Fruit fly (Drosophila melanogaster) whole organism, embryonic: ENCODE measurements around the gene brv3.

Experiments used
- Adf1 ChIP-seq: fragments of 200-800 bp; sonication (Bioruptor generic); IDR thresholded peaks from 2 replicates; pipeline ENCODE4 v1.3.6; 2022; ENCODE audit warnings: missing biosample characterization, missing genetic modification characterization
- Atf-2 ChIP-seq: fragments of 200-800 bp; sonication (Bioruptor generic); optimal IDR thresholded peaks from 2 replicates; lab custom pipeline; 2016; ENCODE audit warnings: missing biosample characterization, missing genetic modification characterization
- CG1024 ChIP-seq: fragments of 200-800 bp; sonication (Bioruptor generic); IDR thresholded peaks from 2 replicates; pipeline ENCODE4 v1.3.6; 2022; ENCODE audit warnings: missing biosample characterization, missing genetic modification characterization
- CG10431 ChIP-seq: fragments of 200-800 bp; sonication (Bioruptor generic); optimal IDR thresholded peaks from 3 replicates; lab custom pipeline; 2018; ENCODE audit warnings: missing biosample characterization, mild to moderate bottlenecking, missing genetic modification characterization
- CG12071 ChIP-seq: fragments of 200-800 bp; sonication (Bioruptor generic); optimal IDR thresholded peaks from 3 replicates; lab custom pipeline; 2018; ENCODE audit warnings: missing biosample characterization, mild to moderate bottlenecking, missing genetic modification characterization
- CG14050 ChIP-seq: fragments of 200-800 bp; sonication (Bioruptor generic); IDR thresholded peaks from 3 replicates; pipeline ENCODE4 v1.3.6; 2022; ENCODE audit warnings: missing biosample characterization, missing genetic modification characterization
- CG16813 ChIP-seq: fragments of 200-800 bp; sonication (Bioruptor generic); IDR thresholded peaks from 3 replicates; pipeline ENCODE4 v1.3.6; 2022; ENCODE audit warnings: missing biosample characterization, missing genetic modification characterization; ENCODE audit not compliant: partially characterized antibody
- CG32532 ChIP-seq: fragments of 200-800 bp; sonication (Bioruptor generic); IDR thresholded peaks from 2 replicates; pipeline ENCODE4 v1.3.6; 2022; ENCODE audit warnings: missing biosample characterization, missing genetic modification characterization
- CG33557 ChIP-seq: fragments of 200-800 bp; sonication (Bioruptor generic); optimal IDR thresholded peaks from 2 replicates; lab custom pipeline; 2019; ENCODE audit warnings: missing biosample characterization, mild to moderate bottlenecking, missing genetic modification characterization, moderate library complexity
- CG34422 ChIP-seq: fragments of 200-800 bp; sonication (Bioruptor generic); IDR thresholded peaks from 3 replicates; pipeline ENCODE4 v1.3.6; 2022; ENCODE audit warnings: missing biosample characterization, missing genetic modification characterization
- CG3847 ChIP-seq: fragments of 200-800 bp; sonication (Bioruptor generic); IDR thresholded peaks from 2 replicates; pipeline ENCODE4 v1.3.6; 2022; ENCODE audit warnings: missing biosample characterization, missing genetic modification characterization
- CG6765 ChIP-seq: fragments of 200-800 bp; sonication (Bioruptor generic); optimal IDR thresholded peaks from 3 replicates; lab custom pipeline; 2017; ENCODE audit warnings: missing biosample characterization, mild to moderate bottlenecking, missing genetic modification characterization
- CG7987 ChIP-seq: fragments of 200-800 bp; sonication (Bioruptor generic); optimal IDR thresholded peaks from 2 replicates; lab custom pipeline; 2018; ENCODE audit warnings: missing biosample characterization, mild to moderate bottlenecking, missing genetic modification characterization, moderate library complexity
- CG8089 ChIP-seq: fragments of 200-800 bp; sonication (Bioruptor generic); optimal IDR thresholded peaks from 3 replicates; lab custom pipeline; 2016; ENCODE audit warnings: missing biosample characterization, missing genetic modification characterization
- CG8924 ChIP-seq: fragments of 200-800 bp; optimal IDR thresholded peaks from 3 replicates; lab custom pipeline; 2019; ENCODE audit warnings: missing biosample characterization, mild to moderate bottlenecking, missing genetic modification characterization, moderate library complexity
- CG9437 ChIP-seq: fragments of 200-800 bp; sonication (Bioruptor generic); optimal IDR thresholded peaks from 2 replicates; lab custom pipeline; 2018; ENCODE audit warnings: missing biosample characterization, mild to moderate bottlenecking, missing genetic modification characterization
- CrebB ChIP-seq: fragments of 200-800 bp; sonication (Bioruptor generic); optimal IDR thresholded peaks from 3 replicates; lab custom pipeline; 2018; ENCODE audit warnings: missing biosample characterization, mild to moderate bottlenecking, missing genetic modification characterization
- D ChIP-seq, 2 experiments: fragments of 200-800 bp in 1 of 2; fragments of >200 bp in 1 of 2; sonication (Bioruptor generic) in 1 of 2; optimal IDR thresholded peaks; 2 replicates in 1 of 2; 3 replicates in 1 of 2; lab custom pipeline; 2017; ENCODE audit warnings: mild to moderate bottlenecking in 1 of 2, missing biosample characterization in 1 of 2, missing genetic modification characterization in 1 of 2, missing genetic modification reagents in 1 of 2
- D19A ChIP-seq: fragments of 200-800 bp; optimal IDR thresholded peaks from 3 replicates; lab custom pipeline; 2019; ENCODE audit warnings: missing biosample characterization, mild to moderate bottlenecking, missing genetic modification characterization, moderate library complexity
- Deaf1 ChIP-seq: fragments of 200-800 bp; optimal IDR thresholded peaks from 3 replicates; lab custom pipeline; 2019; ENCODE audit warnings: missing biosample characterization, mild to moderate bottlenecking, missing genetic modification characterization, moderate library complexity
- E2f2 ChIP-seq: fragments of 200-800 bp; sonication (Bioruptor generic); IDR thresholded peaks from 2 replicates; pipeline ENCODE4 v1.3.6; 2022; ENCODE audit warnings: missing biosample characterization, missing genetic modification characterization
- Ets97D ChIP-seq: fragments of 200-800 bp; sonication (Bioruptor generic); optimal IDR thresholded peaks from 3 replicates; lab custom pipeline; 2016; ENCODE audit warnings: missing biosample characterization, missing genetic modification characterization
- Hsf ChIP-seq: fragments of 200-800 bp; sonication (Bioruptor generic); optimal IDR thresholded peaks from 3 replicates; lab custom pipeline; 2016; ENCODE audit warnings: missing biosample characterization, missing genetic modification characterization
- Max ChIP-seq: fragments of 200-800 bp; sonication (Bioruptor generic); optimal IDR thresholded peaks from 2 replicates; lab custom pipeline; 2016; ENCODE audit warnings: missing biosample characterization, mild to moderate bottlenecking, missing genetic modification characterization
- Myb ChIP-seq: fragments of 200-800 bp; sonication (Bioruptor generic); optimal IDR thresholded peaks from 2 replicates; lab custom pipeline; 2016; ENCODE audit warnings: missing biosample characterization, missing genetic modification characterization
- Tbp ChIP-seq: fragments of >200 bp; optimal IDR thresholded peaks from 2 replicates; lab custom pipeline; 2018; ENCODE audit warnings: missing biosample characterization, missing genetic modification characterization
- Xbp1 ChIP-seq: fragments of 200-800 bp; sonication (Bioruptor generic); optimal IDR thresholded peaks from 3 replicates; lab custom pipeline; 2016; ENCODE audit warnings: missing biosample characterization, mild to moderate bottlenecking, missing genetic modification characterization
- ab ChIP-seq: fragments of 200-800 bp; sonication (Bioruptor generic); optimal IDR thresholded peaks from 2 replicates; lab custom pipeline; 2016; ENCODE audit warnings: missing biosample characterization, missing genetic modification characterization
- btn ChIP-seq: fragments of 200-800 bp; sonication (Bioruptor generic); optimal IDR thresholded peaks from 2 replicates; lab custom pipeline; 2016; ENCODE audit warnings: missing biosample characterization, missing genetic modification characterization
- cato ChIP-seq: fragments of 200-800 bp; sonication (Bioruptor generic); optimal IDR thresholded peaks from 2 replicates; lab custom pipeline; 2016; ENCODE audit warnings: missing biosample characterization, missing genetic modification characterization, borderline replicate concordance
- chn ChIP-seq: fragments of 200-800 bp; sonication (Bioruptor generic); optimal IDR thresholded peaks from 2 replicates; lab custom pipeline; 2016; ENCODE audit warnings: missing biosample characterization, missing genetic modification characterization
- dpn ChIP-seq, 2 experiments: fragments of 200-800 bp; sonication (Bioruptor generic); optimal IDR thresholded peaks; 3 replicates each; lab custom pipeline; 2016; ENCODE audit warnings: missing biosample characterization in 2 of 2, missing genetic modification characterization in 2 of 2
- ems ChIP-seq: fragments of 200-800 bp; sonication (Bioruptor generic); optimal IDR thresholded peaks from 3 replicates; lab custom pipeline; 2016; ENCODE audit warnings: missing biosample characterization, missing genetic modification characterization
- fu2 ChIP-seq: fragments of 200-800 bp; sonication (Bioruptor generic); optimal IDR thresholded peaks from 2 replicates; lab custom pipeline; 2016; ENCODE audit warnings: missing biosample characterization, missing genetic modification characterization
- gce ChIP-seq: fragments of 200-800 bp; sonication (Bioruptor generic); IDR thresholded peaks from 3 replicates; pipeline ENCODE4 v1.3.6; 2022; ENCODE audit warnings: missing biosample characterization, missing genetic modification characterization
- grau ChIP-seq: fragments of 200-800 bp; optimal IDR thresholded peaks from 3 replicates; lab custom pipeline; 2019; ENCODE audit warnings: missing biosample characterization, mild to moderate bottlenecking, missing genetic modification characterization, moderate library complexity
- insv ChIP-seq, 2 experiments: fragments of 200-800 bp; sonication (Bioruptor generic); optimal IDR thresholded peaks; 3 replicates each; lab custom pipeline; 2016 to 2018; ENCODE audit warnings: missing biosample characterization in 2 of 2, missing genetic modification characterization in 2 of 2
- kni ChIP-seq: fragments of 200-800 bp; sonication (Bioruptor generic); optimal IDR thresholded peaks from 3 replicates; lab custom pipeline; 2017; ENCODE audit warnings: mild to moderate bottlenecking, missing biosample characterization, missing genetic modification reagents, missing genetic modification characterization
- lbe ChIP-seq: fragments of 200-800 bp; sonication (Bioruptor generic); optimal IDR thresholded peaks from 2 replicates; lab custom pipeline; 2016; ENCODE audit warnings: missing biosample characterization, mild to moderate bottlenecking, missing genetic modification characterization
- nmo ChIP-seq: fragments of 200-800 bp; sonication (Bioruptor generic); optimal IDR thresholded peaks from 2 replicates; lab custom pipeline; 2018; ENCODE audit warnings: missing biosample characterization, mild to moderate bottlenecking, missing genetic modification characterization, moderate library complexity
- nom ChIP-seq: fragments of 200-800 bp; sonication (Bioruptor generic); optimal IDR thresholded peaks from 2 replicates; lab custom pipeline; 2017; ENCODE audit warnings: missing biosample characterization, missing genetic modification characterization, mild to moderate bottlenecking, moderate library complexity, missing genetic modification reagents
- peb ChIP-seq: fragments of 200-800 bp; sonication (Bioruptor generic); IDR thresholded peaks from 2 replicates; pipeline ENCODE4 v1.3.6; 2022; ENCODE audit warnings: missing biosample characterization, missing genetic modification characterization
- pros ChIP-seq: fragments of 200-800 bp; sonication (Bioruptor generic); optimal IDR thresholded peaks from 3 replicates; lab custom pipeline; 2019; ENCODE audit warnings: missing biosample characterization, mild to moderate bottlenecking, missing genetic modification characterization, moderate library complexity
- run ChIP-seq: fragments of 200-800 bp; sonication (Bioruptor generic); optimal IDR thresholded peaks from 3 replicates; lab custom pipeline; 2018; ENCODE audit warnings: missing biosample characterization, mild to moderate bottlenecking, missing genetic modification characterization
- schlank ChIP-seq: fragments of 200-800 bp; sonication (Bioruptor generic); optimal IDR thresholded peaks from 2 replicates; lab custom pipeline; 2018; ENCODE audit warnings: missing biosample characterization, mild to moderate bottlenecking, missing genetic modification characterization
- sim ChIP-seq: fragments of 200-800 bp; sonication (Bioruptor generic); IDR thresholded peaks from 2 replicates; pipeline ENCODE4 v1.3.6; 2022; ENCODE audit warnings: missing biosample characterization, missing genetic modification characterization
- sisA ChIP-seq: fragments of 200-800 bp; sonication (Bioruptor generic); IDR thresholded peaks from 2 replicates; pipeline ENCODE4 v1.3.6; 2022; ENCODE audit warnings: missing biosample characterization, missing genetic modification characterization
- tll ChIP-seq, 2 experiments: fragments of 200-800 bp in 1 of 2; fragments of >200 bp in 1 of 2; sonication (Bioruptor generic) in 1 of 2; optimal IDR thresholded peaks; 2 replicates each; lab custom pipeline; 2017 to 2019; ENCODE audit warnings: missing biosample characterization in 2 of 2, missing genetic modification characterization in 2 of 2, mild to moderate bottlenecking in 1 of 2, moderate library complexity in 1 of 2
- zfh1 ChIP-seq: fragments of 200-800 bp; sonication (Bioruptor generic); IDR thresholded peaks from 3 replicates; pipeline ENCODE4 v1.3.6; 2022; ENCODE audit warnings: missing biosample characterization, missing genetic modification characterization

The brv3 gene

DNA sequence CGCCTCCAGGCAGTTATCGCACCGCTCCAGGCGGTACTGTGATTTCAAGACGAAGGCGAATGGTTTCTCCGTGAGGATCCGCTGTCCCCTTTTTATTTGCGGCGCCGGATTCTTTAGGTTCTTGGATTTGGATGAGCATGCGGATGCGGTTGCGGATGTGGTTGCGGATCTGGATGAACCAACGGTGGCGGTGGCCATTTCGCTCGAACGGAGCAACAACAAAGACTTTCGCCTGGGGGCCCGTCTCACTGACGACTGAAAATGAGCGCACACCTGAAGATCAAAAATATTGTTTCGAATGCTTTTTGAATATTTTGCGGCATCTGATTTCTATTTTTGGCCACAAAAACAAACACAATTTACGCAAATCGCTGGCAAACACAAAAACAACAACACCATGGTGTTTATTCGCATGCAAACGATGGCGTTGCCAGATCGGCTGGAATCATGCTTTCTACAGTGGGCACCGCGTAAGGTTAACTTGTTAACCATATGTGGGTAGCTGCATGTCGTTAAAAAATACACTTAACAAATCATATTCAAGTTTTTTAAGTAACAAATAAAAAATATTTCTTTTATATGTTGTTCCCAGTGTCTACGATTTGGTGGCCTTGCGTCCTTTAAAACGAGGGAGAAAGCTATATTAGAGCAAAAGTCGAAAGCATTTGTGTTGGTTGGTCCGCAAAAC, 15.8 kb downstream of the brv3 start, which contains the start of gene Smyd3 (continued):
- TF ChIP-seq CG3847 (GFP tag; lab: Robert Waterston, UW) (peak; percentile 84), sim (no peak), lbe (GFP tag; lab: Kevin White, UChicago) (peak; percentile 80), CG14050 (peak; percentile 72), D19A (no peak), gce (GFP tag; lab: Robert Waterston, UW) (0 out of 3 replicates have a peak, but pooled peaks have one; percentile 49), fu2 (GFP tag; lab: Kevin White, UChicago) (peak; percentile 71), sisA (GFP tag; lab: Robert Waterston, UW) (peak; percentile 81), Xbp1 (GFP tag; lab: Kevin White, UChicago) (peak; percentile 86), Deaf1 (tag; lab: Kevin White, UChicago) (no peak), insv (GFP tag; optimal IDR thresholded peaks at IDR 0.05; lab: Kevin White, UChicago) (no peak), schlank (tag; lab: Kevin White, UChicago) (peak; percentile 1), Ets97D (peak; percentile 65), run (tag; lab: Kevin White, UChicago) (no peak), CG16813 (GFP tag; lab: Robert Waterston, UW) (no peak), CrebB (tag; lab: Kevin White, UChicago) (peak; percentile 58), cato (GFP tag; lab: Kevin White, UChicago) (peak; percentile 15), CG8924 (tag; lab: Kevin White, UChicago) (peak; percentile 69), Myb (GFP tag; lab: Kevin White, UChicago) (peak; percentile 43), peb (0 out of 2 replicates have a peak, but pooled peaks have one; percentile 35), kni (GFP tag; lab: Kevin White, UChicago) (no peak), nom (GFP tag; lab: Kevin White, UChicago) (peak; percentile 53), CG10431 (peak; percentile 20), btn (GFP tag; lab: Kevin White, UChicago) (peak; percentile 17), CG8089 (GFP tag; lab: Kevin White, UChicago) (peak; percentile 32), chn (peak; percentile 76), pros (GFP tag; lab: Kevin White, UChicago) (no peak), D (optimal IDR thresholded peaks at IDR 0.05; lab: Kevin White, UChicago) (no peak), D (GFP tag; optimal IDR thresholded peaks at IDR 0.05; lab: Kevin White, UChicago) (no peak), dpn (GFP tag; optimal IDR thresholded peaks at IDR 0.05; lab: Kevin White, UChicago) (peak; percentile 80 to 81), E2f2 (GFP tag; lab: Robert Waterston, UW) (peak; percentile 67), CG9437 (GFP tag; lab: Kevin White, UChicago) (peak; percentile 26), CG7987 (GFP tag; lab: Kevin White, UChicago) (peak; percentile 58), tll (GFP tag; optimal IDR thresholded peaks at IDR 0.05; lab: Kevin White, UChicago) (no peak), CG6765 (peak; percentile 48), CG32532 (GFP tag; lab: Robert Waterston, UW) (peak; percentile 89), CG34422 (GFP tag; lab: Robert Waterston, UW) (peak; percentile 84), ab (GFP tag; lab: Kevin White, UChicago) (peak; percentile 59), Hsf (GFP tag; lab: Kevin White, UChicago) (peak; percentile 78), Tbp (GFP tag; lab: Kevin White, UChicago) (no peak), Atf-2 (peak; percentile 65), zfh1 (GFP tag; lab: Robert Waterston, UW) (peak; percentile 87), CG1024 (GFP tag; lab: Robert Waterston, UW) (peak; percentile 60), nmo (GFP tag; lab: Kevin White, UChicago) (peak; percentile 67), Adf1 (GFP tag; lab: Robert Waterston, UW) (peak; percentile 29; the same call in 1 of the 2 replicates), grau (tag; lab: Kevin White, UChicago) (peak; percentile 98), CG12071 (GFP tag; lab: Kevin White, UChicago) (peak; percentile 53), CG33557 (GFP tag; lab: Kevin White, UChicago) (peak; percentile 6), ems (GFP tag; lab: Kevin White, UChicago) (peak; percentile 78), Max (GFP tag; lab: Kevin White, UChicago) (peak; percentile 80)
